Fruit fly (Drosophila melanogaster): ENCODE measurements around the gene Dus2.

Gene Dus2

DNA sequence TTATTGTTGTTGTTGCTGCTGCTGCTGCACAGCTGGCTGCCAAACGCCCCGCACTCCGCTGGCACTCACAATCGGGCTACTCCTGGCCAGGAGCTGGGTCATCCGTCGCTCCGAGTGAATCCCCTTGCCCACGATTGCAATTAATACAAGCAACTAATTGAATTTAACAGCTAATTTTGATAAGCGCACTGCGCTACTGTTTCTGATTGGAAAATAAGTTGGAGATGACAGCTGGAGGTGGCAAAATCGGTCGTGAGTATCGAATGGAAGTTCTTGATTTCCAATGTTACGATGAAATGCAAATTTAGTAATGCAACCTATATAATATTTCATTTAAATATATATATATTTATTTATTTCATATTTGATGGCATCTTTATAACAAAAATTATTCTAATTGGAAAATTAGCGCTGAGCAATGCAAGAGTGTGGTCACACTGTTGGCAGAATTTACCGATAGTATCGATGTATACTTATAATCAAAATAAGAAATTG, 3.9 kb upstream of the Dus2 start, which contains the start of gene CG42271 (continued):
- TF ChIP-seq CG17912 (GFP tag; optimal IDR thresholded peaks at IDR 0.05) (no peak), CG18619 (GFP tag; optimal IDR thresholded peaks at IDR 0.05) (peak; percentile 30), aop (GFP tag; IDR thresholded peaks at IDR 0.05) (no peak), CG16863 (GFP tag; optimal IDR thresholded peaks at IDR 0.05) (no peak), caup (GFP tag; optimal IDR thresholded peaks at IDR 0.05; ENCODE audit: severe bottlenecking) (no peak), ranshi (GFP tag; IDR thresholded peaks at IDR 0.05) (no peak), CG8765 (GFP tag; IDR thresholded peaks at IDR 0.05) (no peak), luna (GFP tag; optimal IDR thresholded peaks at IDR 0.05) (no peak), bowl (GFP tag; IDR thresholded peaks at IDR 0.05) (no peak), CG12071 (GFP tag; optimal IDR thresholded peaks at IDR 0.05) (no peak), CG14710 (tag; optimal IDR thresholded peaks at IDR 0.05) (peak; percentile 99), CG18262 (tag; optimal IDR thresholded peaks at IDR 0.05) (peak; percentile 53), Dad (GFP tag; optimal IDR thresholded peaks at IDR 0.05) (no peak), ab (GFP tag; optimal IDR thresholded peaks at IDR 0.05) (no peak), yki (optimal IDR thresholded peaks at IDR 0.05) (no peak), Dref (GFP tag; IDR thresholded peaks at IDR 0.05) (peak; percentile 40), scrt (GFP tag; optimal IDR thresholded peaks at IDR 0.05) (no peak), CG2875 (GFP tag; optimal IDR thresholded peaks at IDR 0.05) (no peak), bab2 (GFP tag; optimal IDR thresholded peaks at IDR 0.05) (no peak), CG34376 (GFP tag; optimal IDR thresholded peaks at IDR 0.05) (no peak), CG10147 (GFP tag; optimal IDR thresholded peaks at IDR 0.05) (peak; percentile 21), CG8478 (optimal IDR thresholded peaks at IDR 0.05) (no peak), CG11723 (GFP tag; optimal IDR thresholded peaks at IDR 0.05) (no peak), YL-1 (GFP tag; optimal IDR thresholded peaks at IDR 0.05) (no peak), Side (GFP tag; optimal IDR thresholded peaks at IDR 0.05) (no peak), CG4617 (GFP tag; optimal IDR thresholded peaks at IDR 0.05; ENCODE audit: borderline replicate concordance) (peak; percentile 50), cg (GFP tag; optimal IDR thresholded peaks at IDR 0.05) (no peak), GATAe (GFP tag; conservative IDR thresholded peaks at IDR 0.05) (no peak), CG17612 (GFP tag; IDR thresholded peaks at IDR 0.05) (no peak), fd102C (GFP tag; optimal IDR thresholded peaks at IDR 0.05) (no peak), MESR4 (GFP tag; optimal IDR thresholded peaks at IDR 0.05) (peak; percentile 91), CG14014 (GFP tag; IDR thresholded peaks at IDR 0.05) (no peak), pan (optimal IDR thresholded peaks at IDR 0.05) (no peak), pan (GFP tag; optimal IDR thresholded peaks at IDR 0.05 in 1 of 2, IDR thresholded peaks at IDR 0.05 in 1 of 2) (peak in 1 of 2 experiments; percentile 6), onecut (GFP tag; IDR thresholded peaks at IDR 0.05) (no peak), CG7271 (tag; optimal IDR thresholded peaks at IDR 0.05) (no peak), CG5953 (GFP tag; IDR thresholded peaks at IDR 0.05) (no peak), CG11695 (GFP tag; IDR thresholded peaks at IDR 0.05) (no peak), hbn (GFP tag; IDR thresholded peaks at IDR 0.05; ENCODE audit: partially characterized antibody) (peak; percentile 86), CG43689 (GFP tag; IDR thresholded peaks at IDR 0.05) (no peak), prd (optimal IDR thresholded peaks at IDR 0.05) (no peak), prd (GFP tag; IDR thresholded peaks at IDR 0.05) (peak; percentile 65; the same call in 2 of the 3 replicates), CG10267 (tag; optimal IDR thresholded peaks at IDR 0.05) (peak; percentile 56), CG8089 (GFP tag; optimal IDR thresholded peaks at IDR 0.05) (no peak), gcm2 (GFP tag; optimal IDR thresholded peaks at IDR 0.05) (no peak), lov (optimal IDR thresholded peaks at IDR 0.05) (no peak), lov (GFP tag; IDR thresholded peaks at IDR 0.05) (no peak), CG4707 (GFP tag; optimal IDR thresholded peaks at IDR 0.05) (no peak), CG10959 (GFP tag; IDR thresholded peaks at IDR 0.05) (no peak), Rfx (GFP tag; IDR thresholded peaks at IDR 0.05) (peak; percentile 50; the same call in 1 of the 2 replicates), tx (GFP tag; optimal IDR thresholded peaks at IDR 0.05) (no peak), CG2199 (GFP tag; IDR thresholded peaks at IDR 0.05) (no peak), CG15073 (GFP tag; optimal IDR thresholded peaks at IDR 0.05) (no peak)

Measured in whole organism, embryonic.